Worm (Caenorhabditis elegans): Measurements from ENCODE around the gene nhr-27.

DNA sequence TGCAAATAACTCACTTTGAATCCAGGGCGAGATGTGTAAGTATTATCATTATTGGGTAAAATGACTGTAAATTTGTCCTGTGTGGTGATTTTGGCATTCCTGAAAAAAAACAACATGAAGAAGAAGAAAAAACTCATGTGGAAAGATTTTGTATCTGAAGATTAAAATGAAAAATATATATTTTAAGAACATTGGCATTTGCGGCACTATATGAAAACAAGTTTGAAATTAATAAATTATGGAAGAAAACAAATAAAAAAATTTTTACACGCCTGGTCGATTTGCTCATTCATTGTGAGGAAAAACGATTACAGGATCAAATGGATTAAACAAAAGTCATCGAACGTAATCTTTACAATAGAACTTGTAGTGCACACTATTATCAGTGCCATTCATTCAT lies 38.4 kb downstream of the nhr-27 start, which contains the start of gene ilc-17.1:
- TF ChIP-seq him-1 (tag; optimal IDR thresholded peaks at IDR 0.05) (no peak), dao-5 (tag; optimal IDR thresholded peaks at IDR 0.05) (no peak), W03F9.2 (tag; optimal IDR thresholded peaks at IDR 0.05) (no peak)
